Fruit fly (Drosophila melanogaster) whole organism, embryonic: ENCODE data around the gene VGlut.
A peak's percentile ranks its signal among the peaks of the same experiment; 100 is the strongest.

Experiments used
- Atf3 ChIP-seq: fragments of 200-800 bp; sonication (Bioruptor generic); optimal IDR thresholded peaks from 3 replicates; lab custom pipeline; 2016; ENCODE audit warnings: missing biosample characterization, missing genetic modification characterization
- Bgb ChIP-seq: fragments of 200-800 bp; sonication (Bioruptor generic); IDR thresholded peaks from 2 replicates; pipeline ENCODE4 v1.3.6; 2022; ENCODE audit warnings: missing biosample characterization, missing genetic modification characterization; ENCODE audit not compliant: partially characterized antibody
- Blimp-1 ChIP-seq: fragments of 200-800 bp; sonication (Bioruptor generic); optimal IDR thresholded peaks from 3 replicates; lab custom pipeline; 2018; ENCODE audit warnings: missing biosample characterization, missing genetic modification characterization, mild to moderate bottlenecking, moderate library complexity, missing genetic modification reagents
- CG10147 ChIP-seq: fragments of 200-800 bp; sonication (Bioruptor generic); optimal IDR thresholded peaks from 2 replicates; lab custom pipeline; 2019; ENCODE audit warnings: missing biosample characterization, mild to moderate bottlenecking, missing genetic modification characterization, moderate library complexity
- CG10267 ChIP-seq: fragments of 200-800 bp; sonication (Bioruptor generic); optimal IDR thresholded peaks from 2 replicates; lab custom pipeline; 2018; ENCODE audit warnings: missing biosample characterization, mild to moderate bottlenecking, missing genetic modification characterization, moderate library complexity
- CG10543 ChIP-seq: fragments of 200-800 bp; sonication (Bioruptor generic); optimal IDR thresholded peaks from 3 replicates; lab custom pipeline; 2017; ENCODE audit warnings: missing biosample characterization, mild to moderate bottlenecking, missing genetic modification characterization, moderate library complexity
- CG10654 ChIP-seq: fragments of 200-800 bp; sonication (Bioruptor generic); optimal IDR thresholded peaks from 2 replicates; lab custom pipeline; 2016; ENCODE audit warnings: missing biosample characterization, missing genetic modification characterization
- CG11085 ChIP-seq: fragments of 200-800 bp; sonication (Bioruptor generic); IDR thresholded peaks from 2 replicates; pipeline ENCODE4 v1.3.6; 2022; ENCODE audit warnings: missing biosample characterization, missing genetic modification characterization
- CG11398 ChIP-seq: fragments of 200-800 bp; sonication (Bioruptor generic); optimal IDR thresholded peaks from 2 replicates; lab custom pipeline; 2016; ENCODE audit warnings: missing biosample characterization, missing genetic modification characterization
- CG11696 ChIP-seq: fragments of 200-800 bp; sonication (Bioruptor generic); IDR thresholded peaks from 2 replicates; pipeline ENCODE4 v1.3.6; 2022; ENCODE audit warnings: missing biosample characterization, missing genetic modification characterization
- CG12219 ChIP-seq: fragments of 200-800 bp; sonication (Bioruptor generic); optimal IDR thresholded peaks from 3 replicates; lab custom pipeline; 2018; ENCODE audit warnings: missing biosample characterization, mild to moderate bottlenecking, missing genetic modification characterization
- CG13287 ChIP-seq: fragments of 200-800 bp; sonication (Bioruptor generic); IDR thresholded peaks from 2 replicates; pipeline ENCODE4 v1.3.6; 2022; ENCODE audit warnings: missing biosample characterization, missing genetic modification characterization; ENCODE audit not compliant: partially characterized antibody
- CG13894 ChIP-seq: fragments of 200-800 bp; sonication (Bioruptor generic); optimal IDR thresholded peaks from 3 replicates; lab custom pipeline; 2018; ENCODE audit warnings: missing biosample characterization, mild to moderate bottlenecking, missing genetic modification characterization, moderate library complexity
- CG15269 ChIP-seq: fragments of 200-800 bp; sonication (Bioruptor generic); optimal IDR thresholded peaks from 2 replicates; lab custom pipeline; 2018; ENCODE audit warnings: missing biosample characterization, mild to moderate bottlenecking, missing genetic modification characterization, moderate library complexity
- CG3407 ChIP-seq: fragments of 200-800 bp; sonication (Bioruptor generic); optimal IDR thresholded peaks from 2 replicates; lab custom pipeline; 2018; ENCODE audit warnings: missing biosample characterization, mild to moderate bottlenecking, missing genetic modification characterization
- CG34422 ChIP-seq: fragments of 200-800 bp; sonication (Bioruptor generic); IDR thresholded peaks from 3 replicates; pipeline ENCODE4 v1.3.6; 2022; ENCODE audit warnings: missing biosample characterization, missing genetic modification characterization
- CG4328 ChIP-seq: fragments of 200-800 bp; sonication (Bioruptor generic); optimal IDR thresholded peaks from 3 replicates; lab custom pipeline; 2017; ENCODE audit warnings: missing biosample characterization, missing genetic modification reagents, missing genetic modification characterization
- CG4820 ChIP-seq: fragments of 200-800 bp; sonication (Bioruptor generic); optimal IDR thresholded peaks from 3 replicates; lab custom pipeline; 2016; ENCODE audit warnings: missing biosample characterization, missing genetic modification characterization
- CG6683 ChIP-seq: fragments of 200-800 bp; sonication (Bioruptor generic); optimal IDR thresholded peaks from 2 replicates; lab custom pipeline; 2017; ENCODE audit warnings: missing biosample characterization, mild to moderate bottlenecking, missing genetic modification characterization, missing genetic modification reagents
- CG8359 ChIP-seq: fragments of 200-800 bp; sonication (Bioruptor generic); optimal IDR thresholded peaks from 2 replicates; lab custom pipeline; 2017; ENCODE audit warnings: missing biosample characterization, mild to moderate bottlenecking, missing genetic modification characterization, borderline replicate concordance
- CG8924 ChIP-seq: fragments of 200-800 bp; optimal IDR thresholded peaks from 3 replicates; lab custom pipeline; 2019; ENCODE audit warnings: missing biosample characterization, mild to moderate bottlenecking, missing genetic modification characterization, moderate library complexity
- CG9437 ChIP-seq: fragments of 200-800 bp; sonication (Bioruptor generic); optimal IDR thresholded peaks from 2 replicates; lab custom pipeline; 2018; ENCODE audit warnings: missing biosample characterization, mild to moderate bottlenecking, missing genetic modification characterization
- CoRest ChIP-seq: fragments of 200-800 bp; sonication (Bioruptor generic); optimal IDR thresholded peaks from 3 replicates; lab custom pipeline; 2018; ENCODE audit warnings: missing biosample characterization, mild to moderate bottlenecking, missing genetic modification characterization, moderate library complexity
- Deaf1 ChIP-seq: fragments of 200-800 bp; optimal IDR thresholded peaks from 3 replicates; lab custom pipeline; 2019; ENCODE audit warnings: missing biosample characterization, mild to moderate bottlenecking, missing genetic modification characterization, moderate library complexity
- H2.0 ChIP-seq: fragments of 200-800 bp; sonication (Bioruptor generic); IDR thresholded peaks from 2 replicates; pipeline ENCODE4 v1.3.6; 2022; ENCODE audit warnings: missing biosample characterization, missing genetic modification characterization
- Lhr ChIP-seq: fragments of 200-800 bp; sonication (Bioruptor generic); optimal IDR thresholded peaks from 3 replicates; lab custom pipeline; 2017; ENCODE audit warnings: mild to moderate bottlenecking, missing biosample characterization, missing genetic modification reagents, missing genetic modification characterization
- MESR4 ChIP-seq: fragments of 200-800 bp; sonication (Bioruptor generic); optimal IDR thresholded peaks from 2 replicates; lab custom pipeline; 2018; ENCODE audit warnings: missing biosample characterization, mild to moderate bottlenecking, missing genetic modification characterization, moderate library complexity
- Mrtf ChIP-seq: fragments of 200-800 bp; sonication (Bioruptor generic); IDR thresholded peaks from 3 replicates; pipeline ENCODE4 v1.3.6; 2022; ENCODE audit warnings: missing biosample characterization, missing genetic modification characterization
- Myb ChIP-seq: fragments of 200-800 bp; sonication (Bioruptor generic); optimal IDR thresholded peaks from 2 replicates; lab custom pipeline; 2016; ENCODE audit warnings: missing biosample characterization, missing genetic modification characterization
- Opbp ChIP-seq: fragments of 200-800 bp; sonication (Bioruptor generic); IDR thresholded peaks from 3 replicates; pipeline ENCODE4 v1.3.6; 2022; ENCODE audit warnings: missing biosample characterization, missing genetic modification characterization; ENCODE audit not compliant: partially characterized antibody
- Poxn ChIP-seq: fragments of 200-800 bp; sonication (Bioruptor generic); IDR thresholded peaks from 2 replicates; pipeline ENCODE4 v1.3.6; 2022; ENCODE audit warnings: missing biosample characterization, missing genetic modification characterization
- Sox100B ChIP-seq: fragments of 200-800 bp; sonication (Bioruptor generic); optimal IDR thresholded peaks from 3 replicates; lab custom pipeline; 2018; ENCODE audit warnings: missing biosample characterization, mild to moderate bottlenecking, missing genetic modification characterization
- Xbp1 ChIP-seq: fragments of 200-800 bp; sonication (Bioruptor generic); optimal IDR thresholded peaks from 3 replicates; lab custom pipeline; 2016; ENCODE audit warnings: missing biosample characterization, mild to moderate bottlenecking, missing genetic modification characterization
- cg ChIP-seq: fragments of 200-800 bp; sonication (Bioruptor generic); optimal IDR thresholded peaks from 3 replicates; lab custom pipeline; 2019; ENCODE audit warnings: missing biosample characterization, mild to moderate bottlenecking, missing genetic modification characterization, moderate library complexity
- fd3F ChIP-seq: fragments of 200-800 bp; sonication (Bioruptor generic); optimal IDR thresholded peaks from 2 replicates; lab custom pipeline; 2018; ENCODE audit warnings: missing biosample characterization, mild to moderate bottlenecking, missing genetic modification characterization, moderate library complexity
- gro ChIP-seq: fragments of 200-800 bp; sonication (Bioruptor generic); optimal IDR thresholded peaks from 2 replicates; lab custom pipeline; 2016; ENCODE audit warnings: missing biosample characterization, missing genetic modification characterization
- kni ChIP-seq: fragments of 200-800 bp; sonication (Bioruptor generic); optimal IDR thresholded peaks from 3 replicates; lab custom pipeline; 2017; ENCODE audit warnings: mild to moderate bottlenecking, missing biosample characterization, missing genetic modification reagents, missing genetic modification characterization
- nerfin-2 ChIP-seq: fragments of 200-800 bp; sonication (Bioruptor generic); IDR thresholded peaks from 2 replicates; pipeline ENCODE4 v1.3.6; 2022; ENCODE audit warnings: missing biosample characterization, missing genetic modification characterization; ENCODE audit not compliant: partially characterized antibody
- pb ChIP-seq: fragments of 200-800 bp; sonication (Bioruptor generic); optimal IDR thresholded peaks from 3 replicates; lab custom pipeline; 2016; ENCODE audit warnings: missing biosample characterization, missing genetic modification characterization
- peb ChIP-seq: fragments of 200-800 bp; sonication (Bioruptor generic); IDR thresholded peaks from 2 replicates; pipeline ENCODE4 v1.3.6; 2022; ENCODE audit warnings: missing biosample characterization, missing genetic modification characterization
- pho ChIP-seq: fragments of 200-800 bp; sonication (Bioruptor generic); optimal IDR thresholded peaks from 2 replicates; lab custom pipeline; 2016; ENCODE audit warnings: missing biosample characterization, missing genetic modification characterization
- psq ChIP-seq: fragments of 200-800 bp; sonication (Bioruptor generic); optimal IDR thresholded peaks from 2 replicates; lab custom pipeline; 2017; ENCODE audit warnings: missing biosample characterization, missing genetic modification characterization
- pzg ChIP-seq: fragments of 200-800 bp; sonication (Bioruptor generic); optimal IDR thresholded peaks from 3 replicates; lab custom pipeline; 2018; ENCODE audit warnings: missing biosample characterization, mild to moderate bottlenecking, missing genetic modification characterization, moderate library complexity
- sd ChIP-seq: fragments of 200-800 bp; sonication (Bioruptor generic); optimal IDR thresholded peaks from 3 replicates; lab custom pipeline; 2018; ENCODE audit warnings: missing biosample characterization, mild to moderate bottlenecking, missing genetic modification characterization, moderate library complexity
- seq ChIP-seq: fragments of 200-800 bp; sonication (Bioruptor generic); IDR thresholded peaks from 2 replicates; pipeline ENCODE4 v1.3.6; 2022; ENCODE audit warnings: missing biosample characterization, missing genetic modification characterization
- so ChIP-seq: fragments of 200-800 bp; sonication (Bioruptor generic); IDR thresholded peaks from 3 replicates; pipeline ENCODE4 v1.3.6; 2022; ENCODE audit warnings: missing biosample characterization, missing genetic modification characterization
- tin ChIP-seq: fragments of 200-800 bp; sonication (Bioruptor generic); optimal IDR thresholded peaks from 3 replicates; lab custom pipeline; 2016; ENCODE audit warnings: missing biosample characterization, missing genetic modification characterization
- ttk ChIP-seq: fragments of 200-800 bp; sonication (Bioruptor generic); IDR thresholded peaks from 2 replicates; pipeline ENCODE4 v2.1.2; 2022; ENCODE audit warnings: missing biosample characterization, missing genetic modification characterization
- tx ChIP-seq: fragments of 200-800 bp; sonication (Bioruptor generic); optimal IDR thresholded peaks from 2 replicates; lab custom pipeline; 2016; ENCODE audit warnings: missing biosample characterization, missing genetic modification characterization

VGlut gene

DNA sequence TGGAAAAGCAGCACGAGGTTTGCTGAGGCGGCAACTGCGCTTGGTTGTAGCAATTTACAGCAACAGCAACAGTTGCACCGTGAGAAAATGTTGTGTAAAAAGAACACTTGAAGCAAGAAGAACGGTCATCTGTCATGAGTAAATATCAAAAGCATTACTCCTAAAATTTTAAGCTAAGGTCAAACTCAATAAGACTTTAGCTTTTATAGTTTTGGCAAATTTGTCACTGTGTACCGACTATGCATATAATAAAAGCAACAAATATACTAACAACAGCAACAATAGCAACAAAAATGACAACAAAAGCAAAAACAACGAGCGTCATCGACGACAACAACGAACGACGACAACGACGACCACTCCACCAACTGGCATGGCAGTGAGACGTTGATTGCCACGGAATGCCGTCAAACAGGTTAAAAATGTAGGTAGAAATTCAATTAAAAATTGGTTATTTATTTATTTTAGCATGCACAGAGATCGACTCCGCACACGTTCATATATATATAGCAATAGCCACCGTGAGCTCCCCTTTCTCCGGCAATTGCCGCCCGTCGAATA, 33.5 kb downstream of the VGlut start (continued):
- TF ChIP-seq Myb (GFP tag; lab: Kevin White, UChicago), result peak; percentile 39
- peak; percentile 87 for TF ChIP-seq seq (GFP tag; lab: Robert Waterston, UW)
- peak; percentile 63 for TF ChIP-seq Deaf1
- peak; percentile 92 for TF ChIP-seq Xbp1 (GFP tag; lab: Kevin White, UChicago)
- peak; percentile 73 for TF ChIP-seq CG11398 (GFP tag; lab: Kevin White, UChicago)
- peak; percentile 60 for TF ChIP-seq CG9437 (GFP tag; lab: Kevin White, UChicago)
- TF ChIP-seq CG15269 (tag; lab: Kevin White, UChicago), result peak; percentile 90
- TF ChIP-seq tin, result peak; percentile 87
- TF ChIP-seq pb, result peak; percentile 85
- TF ChIP-seq cg, result no peak
- no peak for TF ChIP-seq CG13894 (tag; lab: Kevin White, UChicago)
- peak; percentile 31 for TF ChIP-seq kni (GFP tag; lab: Kevin White, UChicago)
- peak; percentile 48 for TF ChIP-seq CG11696 (GFP tag; lab: Robert Waterston, UW)
- TF ChIP-seq CG10147 (GFP tag; lab: Kevin White, UChicago), result peak; percentile 60
- TF ChIP-seq MESR4 (GFP tag; lab: Kevin White, UChicago), result no peak
- peak; percentile 83 for TF ChIP-seq Sox100B
- TF ChIP-seq CG34422 (GFP tag; lab: Robert Waterston, UW), result peak; percentile 76
- TF ChIP-seq gro (GFP tag; lab: Kevin White, UChicago), result peak; percentile 19
- TF ChIP-seq CG11085, result peak; percentile 40; the same call in 1 of the 2 replicates
- TF ChIP-seq Opbp (GFP tag; lab: Robert Waterston, UW), result no peak
- TF ChIP-seq CG6683 (GFP tag; lab: Kevin White, UChicago), result no peak
- no peak for TF ChIP-seq Bgb (GFP tag; lab: Robert Waterston, UW)
- peak; percentile 79 for TF ChIP-seq peb (GFP tag; lab: Robert Waterston, UW)
- no peak for TF ChIP-seq pzg (GFP tag; lab: Kevin White, UChicago)
- TF ChIP-seq CG13287 (GFP tag; lab: Robert Waterston, UW), result no peak
- peak; percentile 69 for TF ChIP-seq fd3F (GFP tag; lab: Kevin White, UChicago)
- peak; percentile 99 for TF ChIP-seq sd
- TF ChIP-seq CG4820 (GFP tag; lab: Kevin White, UChicago), result peak; percentile 84
- TF ChIP-seq CG10267 (tag; lab: Kevin White, UChicago), result peak; percentile 62
- peak; percentile 34 for TF ChIP-seq CG8359 (GFP tag; lab: Kevin White, UChicago)
- no peak for TF ChIP-seq Poxn (GFP tag; lab: Robert Waterston, UW)
- peak; percentile 79 for TF ChIP-seq Mrtf (GFP tag; lab: Robert Waterston, UW)
- TF ChIP-seq CoRest (tag; lab: Kevin White, UChicago), result peak; percentile 89
- TF ChIP-seq Atf3 (GFP tag; lab: Kevin White, UChicago), result peak; percentile 78
- peak; percentile 72 for TF ChIP-seq CG3407 (GFP tag; lab: Kevin White, UChicago)
- TF ChIP-seq H2.0, result peak; percentile 87
- peak; percentile 27 for TF ChIP-seq CG10543 (GFP tag; lab: Kevin White, UChicago)
- peak; percentile 89 for TF ChIP-seq ttk (GFP tag; lab: Robert Waterston, UW)
- peak; percentile 21 for TF ChIP-seq psq (GFP tag; lab: Kevin White, UChicago)
- peak; percentile 67 for TF ChIP-seq Blimp-1 (GFP tag; lab: Kevin White, UChicago)
- peak; percentile 86 for TF ChIP-seq CG12219 (GFP tag; lab: Kevin White, UChicago)
- TF ChIP-seq tx (GFP tag; lab: Kevin White, UChicago), result peak; percentile 63
- peak; percentile 59 for TF ChIP-seq Lhr (GFP tag; lab: Kevin White, UChicago)
- no peak for TF ChIP-seq nerfin-2 (GFP tag; lab: Robert Waterston, UW)
- TF ChIP-seq pho, result peak; percentile 61
- no peak for TF ChIP-seq CG4328
- TF ChIP-seq so (GFP tag; lab: Robert Waterston, UW), result peak; percentile 86
- peak; percentile 83 for TF ChIP-seq CG8924 (tag; lab: Kevin White, UChicago)
- TF ChIP-seq CG10654 (GFP tag; lab: Kevin White, UChicago), result peak; percentile 77
